Worm (Caenorhabditis elegans): ENCODE results near the gene cyp-33B1.

DNA sequence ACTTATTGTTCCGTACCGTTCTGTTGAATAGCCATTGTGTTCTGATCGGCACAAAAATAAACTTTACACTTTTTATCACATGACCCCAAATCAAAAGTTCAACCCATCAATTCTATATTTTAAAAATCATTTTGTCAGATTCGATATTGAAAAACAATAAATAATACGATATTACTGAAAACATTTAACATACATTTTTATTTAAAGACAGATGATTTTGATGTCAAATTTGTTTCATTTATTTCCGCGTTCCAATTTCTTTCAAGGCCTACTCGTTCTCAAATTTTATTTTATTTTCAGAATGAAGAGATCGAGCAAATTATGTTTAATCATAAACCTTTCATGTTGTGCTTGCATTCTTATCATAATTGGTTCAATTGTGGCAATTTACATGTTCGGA is 46.3 kb upstream of the cyp-33B1 start, which contains the start of gene F59E11.5:
- TF ChIP-seq unc-39 (tag; optimal IDR thresholded peaks at IDR 0.05) (no peak), nhr-237 (tag; optimal IDR thresholded peaks at IDR 0.05) (no peak), zip-8 (tag; optimal IDR thresholded peaks at IDR 0.05) (no peak), pha-4 (tag; optimal IDR thresholded peaks at IDR 0.05) (no peak), mep-1 (tag; optimal IDR thresholded peaks at IDR 0.05) (no peak), elt-3 (tag; optimal IDR thresholded peaks at IDR 0.05) (no peak), lsy-2 (tag; optimal IDR thresholded peaks at IDR 0.05) (no peak), lin-13 (tag; optimal IDR thresholded peaks at IDR 0.05) (no peak)

All from whole organism, mixed stage, embryonic.